Fruit fly (Drosophila melanogaster) S2 (cell line): Measurements from ENCODE around the gene CG6409.

Experiments used
- CG8478 ChIP-seq: fragments of >200 bp; optimal IDR thresholded peaks from 2 replicates; lab custom pipeline; 2018
- CTCF ChIP-seq, 2 experiments: fragments of >200 bp; optimal IDR thresholded peaks; 2 replicates each; lab custom pipeline; 2018

DNA sequence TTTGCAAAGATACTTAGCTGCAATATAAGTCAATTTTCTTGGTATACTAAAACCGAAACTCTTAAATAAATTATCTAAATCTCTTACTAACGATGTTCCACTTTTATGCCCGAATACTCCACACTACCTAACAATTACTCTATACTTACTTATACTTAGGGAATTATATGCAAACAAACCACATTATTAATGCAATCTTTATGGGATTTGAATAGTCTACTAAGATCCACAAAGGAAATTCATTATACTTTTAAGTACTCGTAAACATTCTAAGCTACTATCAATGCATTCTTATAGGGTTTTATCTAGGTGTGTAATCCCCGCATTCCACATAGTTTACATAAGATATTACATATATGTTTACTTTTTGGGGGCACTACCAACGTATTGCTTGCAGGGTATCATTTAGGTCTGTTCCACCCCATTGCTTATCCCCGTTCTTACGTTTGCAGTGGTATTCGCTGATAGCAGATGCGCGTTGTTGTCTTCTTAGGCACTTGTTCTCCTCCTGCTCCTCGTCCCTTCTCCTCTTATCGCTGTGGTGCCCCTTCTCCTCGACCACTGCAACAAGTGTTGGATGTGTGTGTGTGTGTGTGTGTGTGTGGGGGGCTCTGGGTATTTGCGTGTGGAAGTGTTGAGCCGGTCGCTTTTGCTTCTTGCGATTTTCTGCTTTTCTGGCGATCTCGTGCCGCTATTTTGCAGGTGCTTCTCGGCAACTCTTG, 15.5 kb upstream of the CG6409 start:
- TF ChIP-seq CTCF (optimal IDR thresholded peaks at IDR 0.05; lab: Kevin White, UChicago) (no peak), CG8478 (lab: Kevin White, UChicago) (no peak)
